Fruit fly (Drosophila melanogaster): ENCODE results near the gene Nhe1.

Nhe1 gene

dm6 chr2L:143088-143487 is 36.6 kb upstream of the Nhe1 start, which contains the start of the genes CG31974 and CG11454:
Gene CG31974, minus strand, starts transcription at chr2L:143091.
Gene CG11454, plus strand, starts transcription at chr2L:143323.
- TF ChIP-seq CG11294 (GFP tag; IDR thresholded peaks at IDR 0.05) (no peak), CG1621 (tag; optimal IDR thresholded peaks at IDR 0.05) (peak; percentile 83), pdm3 (GFP tag; optimal IDR thresholded peaks at IDR 0.05) (no peak)

dm6 chr2L:140849-141248 is 34.3 kb upstream of the Nhe1 start, which contains the start of the genes CG31975 and ovm:
Gene CG31975, minus strand, starts transcription at chr2L:140992.
Gene ovm, minus strand, starts transcription at chr2L:140992.
- no peak for TF ChIP-seq CG6163 (GFP tag; IDR thresholded peaks at IDR 0.05)
- peak; percentile 70 for TF ChIP-seq svp (GFP tag)

DNA sequence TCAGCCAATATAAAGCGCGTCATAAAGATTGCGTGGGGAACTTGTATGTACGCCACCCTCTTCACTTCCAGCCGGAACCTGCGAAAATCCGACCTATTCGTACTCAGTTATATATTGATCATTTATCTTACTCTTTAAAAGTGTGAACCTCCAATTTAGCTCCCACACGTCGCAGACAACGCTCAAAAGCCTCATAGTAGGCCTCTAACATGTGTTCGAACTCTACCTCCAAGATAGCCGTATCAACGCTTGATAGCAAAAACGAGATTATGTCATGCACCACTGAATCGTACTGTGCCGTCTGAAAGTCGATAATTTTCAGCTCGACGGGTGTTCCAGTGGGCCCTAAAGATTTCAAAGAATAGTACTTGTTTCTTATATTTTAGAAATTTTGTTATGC is 33.1 kb upstream of the Nhe1 start:
- TF ChIP-seq ss (GFP tag; optimal IDR thresholded peaks at IDR 0.05) (no peak), Sox102F (GFP tag; optimal IDR thresholded peaks at IDR 0.05) (no peak), CG9139 (GFP tag; optimal IDR thresholded peaks at IDR 0.05) (no peak), CG8632 (GFP tag; optimal IDR thresholded peaks at IDR 0.05) (no peak), Eip78C (GFP tag) (peak; percentile 19), fd85E (GFP tag; optimal IDR thresholded peaks at IDR 0.05) (no peak), CG10631 (GFP tag; optimal IDR thresholded peaks at IDR 0.05) (peak; percentile 3), CG11294 (GFP tag; IDR thresholded peaks at IDR 0.05) (no peak), achi (GFP tag; optimal IDR thresholded peaks at IDR 0.05) (no peak), dac (GFP tag; optimal IDR thresholded peaks at IDR 0.05) (no peak), Eip93F (GFP tag; optimal IDR thresholded peaks at IDR 0.05) (no peak), net (GFP tag; optimal IDR thresholded peaks at IDR 0.05) (no peak), CG11902 (GFP tag; optimal IDR thresholded peaks at IDR 0.05) (no peak), Lpt (GFP tag; optimal IDR thresholded peaks at IDR 0.05) (no peak), Sox14 (GFP tag; optimal IDR thresholded peaks at IDR 0.05) (no peak), CG3919 (GFP tag; optimal IDR thresholded peaks at IDR 0.05) (no peak), CG34406 (GFP tag; optimal IDR thresholded peaks at IDR 0.05) (no peak), Hr4 (GFP tag; optimal IDR thresholded peaks at IDR 0.05) (no peak), CG6792 (GFP tag; optimal IDR thresholded peaks at IDR 0.05) (no peak), vri (GFP tag; optimal IDR thresholded peaks at IDR 0.05) (peak; percentile 90), svp (GFP tag) (peak; percentile 61), Met (GFP tag; optimal IDR thresholded peaks at IDR 0.05) (peak; percentile 21)

DNA sequence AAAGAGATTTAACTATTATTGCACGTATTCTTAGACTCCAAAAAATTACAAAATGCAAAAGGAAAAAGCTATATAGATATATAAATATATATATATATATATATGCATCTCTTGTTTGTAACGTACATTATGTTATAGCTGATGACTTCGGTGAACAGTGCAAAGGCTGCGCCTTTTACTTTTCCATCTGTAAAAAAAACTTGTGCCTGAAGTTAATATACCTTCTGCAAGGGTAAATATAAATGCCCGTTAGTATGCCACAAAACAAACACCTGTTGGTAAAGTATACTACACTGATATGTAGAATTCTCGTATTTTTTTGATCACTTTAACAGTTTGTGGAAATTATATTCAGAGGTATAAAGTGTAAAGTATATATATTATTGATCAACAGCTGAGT is 31.5 kb upstream of the Nhe1 start:
- TF ChIP-seq CG16779 (tag; optimal IDR thresholded peaks at IDR 0.05) (no peak), dsx (GFP tag; optimal IDR thresholded peaks at IDR 0.05; ENCODE audit: poor library complexity, severe bottlenecking) (no peak), Lpt (GFP tag; optimal IDR thresholded peaks at IDR 0.05) (no peak), CG32006 (GFP tag; optimal IDR thresholded peaks at IDR 0.05) (no peak), eg (GFP tag; IDR thresholded peaks at IDR 0.05) (no peak), CG10669 (GFP tag; optimal IDR thresholded peaks at IDR 0.05) (no peak), svp (GFP tag) (peak; percentile 16), Sox14 (GFP tag; optimal IDR thresholded peaks at IDR 0.05) (no peak), lz (GFP tag; optimal IDR thresholded peaks at IDR 0.05) (no peak), CG6792 (GFP tag; optimal IDR thresholded peaks at IDR 0.05) (no peak), Eip78C (GFP tag) (peak; percentile 38), topi (GFP tag; optimal IDR thresholded peaks at IDR 0.05) (no peak), fkh (GFP tag; optimal IDR thresholded peaks at IDR 0.05) (no peak), ss (GFP tag; optimal IDR thresholded peaks at IDR 0.05) (no peak), CG6808 (GFP tag; optimal IDR thresholded peaks at IDR 0.05) (no peak), CG11762 (GFP tag; optimal IDR thresholded peaks at IDR 0.05; ENCODE audit: insufficient read depth) (no peak)

Data from whole organism, prepupa.